Fruit fly (Drosophila melanogaster) whole organism, pupa: ENCODE data around the gene Dap160.
A peak's percentile ranks its signal among the peaks of the same experiment; 100 is the strongest.

ENCODE experiments used
- CG10348 ChIP-seq: fragments of 200-800 bp; sonication (Bioruptor generic); IDR thresholded peaks from 2 replicates; pipeline ENCODE4 v1.3.6; 2022; ENCODE audit warnings: missing biosample characterization, missing genetic modification characterization
- CG12605 ChIP-seq: fragments of 200-800 bp; sonication (Bioruptor generic); IDR thresholded peaks from 2 replicates; pipeline ENCODE4 v1.3.6; 2022; ENCODE audit warnings: missing biosample characterization, missing genetic modification characterization
- CG13204 ChIP-seq: fragments of 200-800 bp; sonication (Bioruptor generic); optimal IDR thresholded peaks from 2 replicates; lab custom pipeline; 2018; ENCODE audit warnings: missing biosample characterization, mild to moderate bottlenecking, missing genetic modification characterization, moderate library complexity
- CG14655 ChIP-seq: fragments of 200-800 bp; sonication (Bioruptor generic); optimal IDR thresholded peaks from 3 replicates; lab custom pipeline; 2017; ENCODE audit warnings: mild to moderate bottlenecking, missing biosample characterization, missing genetic modification reagents, missing genetic modification characterization
- CG15710 ChIP-seq: fragments of 200-800 bp; sonication (Bioruptor generic); optimal IDR thresholded peaks from 2 replicates; lab custom pipeline; 2018; ENCODE audit warnings: missing biosample characterization, mild to moderate bottlenecking, missing genetic modification characterization, moderate library complexity
- CG17806 ChIP-seq: fragments of 200-800 bp; sonication (Bioruptor generic); optimal IDR thresholded peaks from 2 replicates; lab custom pipeline; 2018; ENCODE audit warnings: missing biosample characterization, mild to moderate bottlenecking, missing genetic modification characterization, moderate library complexity
- CG32121 ChIP-seq: fragments of 200-800 bp; sonication (Bioruptor generic); IDR thresholded peaks from 2 replicates; pipeline ENCODE4 v1.3.6; 2022; ENCODE audit warnings: missing biosample characterization, missing genetic modification characterization
- CG34367 ChIP-seq: fragments of 200-800 bp; sonication (Bioruptor generic); optimal IDR thresholded peaks from 2 replicates; lab custom pipeline; 2018; ENCODE audit warnings: missing biosample characterization, mild to moderate bottlenecking, missing genetic modification characterization
- CG4496 ChIP-seq: fragments of 200-800 bp; sonication (Bioruptor generic); IDR thresholded peaks from 3 replicates; pipeline ENCODE4 v1.3.6; 2022; ENCODE audit warnings: missing biosample characterization, missing genetic modification characterization
- CG8159 ChIP-seq: fragments of 200-800 bp; sonication (Bioruptor generic); optimal IDR thresholded peaks from 3 replicates; lab custom pipeline; 2018; ENCODE audit warnings: missing biosample characterization, mild to moderate bottlenecking, missing genetic modification characterization, moderate library complexity
- CG8301 ChIP-seq: fragments of 200-800 bp; sonication (Bioruptor generic); optimal IDR thresholded peaks from 2 replicates; lab custom pipeline; 2018; ENCODE audit warnings: missing biosample characterization, mild to moderate bottlenecking, missing genetic modification characterization
- CG9948 ChIP-seq: fragments of 200-800 bp; sonication (Bioruptor generic); optimal IDR thresholded peaks from 2 replicates; lab custom pipeline; 2018; ENCODE audit warnings: missing biosample characterization, mild to moderate bottlenecking, missing genetic modification characterization, moderate library complexity
- D1 ChIP-seq: fragments of 200-800 bp; sonication (Bioruptor generic); optimal IDR thresholded peaks from 2 replicates; lab custom pipeline; 2018; ENCODE audit warnings: missing biosample characterization, mild to moderate bottlenecking, missing genetic modification characterization, moderate library complexity
- EcR ChIP-seq: fragments of 200-800 bp; sonication (Bioruptor generic); optimal IDR thresholded peaks from 3 replicates; lab custom pipeline; 2019; ENCODE audit warnings: missing biosample characterization, missing genetic modification characterization, mild to moderate bottlenecking, moderate library complexity, missing genetic modification reagents
- Ets98B ChIP-seq: fragments of 200-800 bp; sonication (Bioruptor generic); IDR thresholded peaks from 2 replicates; pipeline ENCODE4 v1.3.6; 2022; ENCODE audit warnings: missing biosample characterization, missing genetic modification characterization
- Pif1A ChIP-seq: fragments of 200-800 bp; sonication (Bioruptor generic); optimal IDR thresholded peaks from 3 replicates; lab custom pipeline; 2016; ENCODE audit warnings: missing biosample characterization, missing genetic modification characterization
- Pif1B ChIP-seq: fragments of 200-800 bp; sonication (Bioruptor generic); optimal IDR thresholded peaks from 3 replicates; lab custom pipeline; 2016; ENCODE audit warnings: missing biosample characterization, missing genetic modification characterization
- Snoo ChIP-seq: fragments of 200-800 bp; sonication (Bioruptor generic); optimal IDR thresholded peaks from 3 replicates; lab custom pipeline; 2017; ENCODE audit warnings: missing biosample characterization, mild to moderate bottlenecking, missing genetic modification characterization, inconsistent platforms
- fd96Ca ChIP-seq: fragments of 200-800 bp; sonication (Bioruptor generic); IDR thresholded peaks from 3 replicates; pipeline ENCODE4 v1.3.6; 2022; ENCODE audit warnings: missing biosample characterization, missing genetic modification characterization
- gl ChIP-seq: fragments of 200-800 bp; sonication (Bioruptor generic); optimal IDR thresholded peaks from 2 replicates; lab custom pipeline; 2018; ENCODE audit warnings: missing biosample characterization, mild to moderate bottlenecking, missing genetic modification characterization
- rn ChIP-seq: fragments of 200-800 bp; sonication (Bioruptor generic); IDR thresholded peaks from 2 replicates; pipeline ENCODE4 v1.3.6; 2022; ENCODE audit warnings: missing biosample characterization, missing genetic modification characterization

Dap160 gene

dm6 chr2L:21109680-21110079 lies 32.5 kb downstream of the Dap160 start:
- TF ChIP-seq CG12605 (GFP tag; lab: Robert Waterston, UW) (no peak), fd96Ca (GFP tag; lab: Robert Waterston, UW) (no peak), D1 (tag; lab: Kevin White, UChicago) (no peak), CG32121 (GFP tag; lab: Robert Waterston, UW) (no peak), Pif1B (GFP tag; lab: Kevin White, UChicago) (no peak), CG15710 (tag; lab: Kevin White, UChicago) (no peak), CG13204 (no peak), rn (GFP tag; lab: Robert Waterston, UW) (no peak), Pif1A (no peak), CG8159 (tag; lab: Kevin White, UChicago) (no peak), gl (no peak), CG9948 (tag; lab: Kevin White, UChicago) (no peak), CG14655 (GFP tag; lab: Kevin White, UChicago) (no peak), CG34367 (no peak), CG17806 (tag; lab: Kevin White, UChicago) (no peak), CG8301 (no peak), Ets98B (GFP tag; lab: Robert Waterston, UW) (no peak), Snoo (tag; lab: Kevin White, UChicago) (no peak), EcR (GFP tag; lab: Kevin White, UChicago) (no peak), CG10348 (GFP tag; lab: Robert Waterston, UW) (no peak)
- TF ChIP-seq, all 21 proteins: peak for 0

- TF ChIP-seq CG8159 (tag; lab: Kevin White, UChicago) (peak; percentile 42), CG12605 (GFP tag; lab: Robert Waterston, UW) (no peak), fd96Ca (GFP tag; lab: Robert Waterston, UW) (no peak), Pif1A (peak; percentile 22), CG17806 (tag; lab: Kevin White, UChicago) (no peak), CG34367 (peak; percentile 18), CG14655 (GFP tag; lab: Kevin White, UChicago) (peak; percentile 61), CG9948 (tag; lab: Kevin White, UChicago) (no peak), CG4496 (GFP tag; lab: Robert Waterston, UW) (peak; percentile 23; the same call in 1 of the 3 replicates), D1 (tag; lab: Kevin White, UChicago) (peak; percentile 10), Snoo (tag; lab: Kevin White, UChicago) (no peak), Pif1B (GFP tag; lab: Kevin White, UChicago) (peak; percentile 28), CG10348 (GFP tag; lab: Robert Waterston, UW) (no peak)
- TF ChIP-seq, all 21 proteins: peak for 7
Measured at dm6 chr2L:21108759-21109282, 33.3 kb downstream of the Dap160 start.

dm6 chr2L:21107651-21108489 lies 34.3 kb downstream of the Dap160 start:
- TF ChIP-seq CG10348 (GFP tag; lab: Robert Waterston, UW) (no peak), EcR (GFP tag; lab: Kevin White, UChicago) (no peak), Pif1B (GFP tag; lab: Kevin White, UChicago) (no peak), CG14655 (GFP tag; lab: Kevin White, UChicago) (peak; percentile 56), Pif1A (peak; percentile 32), Ets98B (GFP tag; lab: Robert Waterston, UW) (no peak), CG13204 (no peak), CG12605 (GFP tag; lab: Robert Waterston, UW) (no peak), CG17806 (tag; lab: Kevin White, UChicago) (peak; percentile 27), rn (GFP tag; lab: Robert Waterston, UW) (no peak), CG9948 (tag; lab: Kevin White, UChicago) (peak; percentile 46), CG34367 (no peak), CG15710 (tag; lab: Kevin White, UChicago) (peak; percentile 12), CG8159 (tag; lab: Kevin White, UChicago) (peak; percentile 17), CG8301 (peak; percentile 64), CG32121 (GFP tag; lab: Robert Waterston, UW) (peak; percentile 13; the same call in 1 of the 2 replicates), fd96Ca (GFP tag; lab: Robert Waterston, UW) (no peak), gl (no peak), Snoo (tag; lab: Kevin White, UChicago) (no peak), D1 (tag; lab: Kevin White, UChicago) (no peak), CG4496 (GFP tag; lab: Robert Waterston, UW) (no peak)

dm6 chr2L:21105127-21105526 lies 37.0 kb downstream of the Dap160 start:
- TF ChIP-seq EcR (GFP tag; lab: Kevin White, UChicago) = no peak
- TF ChIP-seq Snoo (tag; lab: Kevin White, UChicago) = no peak
- no peak for TF ChIP-seq CG4496 (GFP tag; lab: Robert Waterston, UW)
- no peak for TF ChIP-seq gl
- TF ChIP-seq CG9948 (tag; lab: Kevin White, UChicago) = no peak
- TF ChIP-seq CG12605 (GFP tag; lab: Robert Waterston, UW) = no peak
- TF ChIP-seq CG32121 (GFP tag; lab: Robert Waterston, UW) = no peak
- TF ChIP-seq CG34367 = no peak

- no peak for TF ChIP-seq D1 (tag; lab: Kevin White, UChicago)
- TF ChIP-seq CG4496 (GFP tag; lab: Robert Waterston, UW) = peak; percentile 49; the same call in 1 of the 3 replicates
Measured at dm6 chr2L:21104326-21104725, 37.8 kb downstream of the Dap160 start, which contains the start of the genes CG46307 and Nhe2. Gene CG46307, plus strand, starts transcription at chr2L:21104568. Gene Nhe2, plus strand, starts transcription at chr2L:21104568.
